Fruit fly (Drosophila melanogaster) S2 (cell line): ENCODE results near the gene Grip71.

Experiments
- CG8478 ChIP-seq: fragments of >200 bp; optimal IDR thresholded peaks from 2 replicates; lab custom pipeline; 2018
- CTCF ChIP-seq, 2 experiments: fragments of >200 bp; optimal IDR thresholded peaks; 2 replicates each; lab custom pipeline; 2018

DNA sequence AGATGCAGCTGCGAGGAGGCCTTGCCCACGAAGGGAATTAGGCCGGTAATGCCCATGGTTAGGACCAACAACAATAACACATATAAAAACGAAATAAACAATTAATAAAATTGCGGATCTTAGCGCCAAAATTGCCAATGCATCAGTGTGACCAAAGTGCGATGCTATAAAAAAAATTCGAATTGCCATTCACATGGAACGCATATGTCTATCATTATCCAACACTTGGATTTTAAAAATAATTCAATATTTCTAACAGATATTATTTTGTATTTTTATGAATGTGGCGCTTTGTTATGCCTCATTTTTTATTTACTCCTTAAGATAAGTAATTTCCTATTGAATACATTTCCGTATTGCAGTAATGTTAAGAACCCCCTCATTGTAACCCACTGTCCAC, 26.7 kb upstream of the Grip71 start, which contains the start of gene tos:
- TF ChIP-seq CTCF (optimal IDR thresholded peaks at IDR 0.05; lab: Kevin White, UChicago): no peak
- no peak for TF ChIP-seq CG8478 (lab: Kevin White, UChicago)
